Fruit fly (Drosophila melanogaster) whole organism, prepupa: ENCODE results near the gene TAF1B.

Source experiments
- Blimp-1 ChIP-seq: fragments of 200-800 bp; sonication (Bioruptor generic); optimal IDR thresholded peaks from 3 replicates; lab custom pipeline; 2017; ENCODE audit warnings: missing biosample characterization, missing genetic modification characterization, mild to moderate bottlenecking, moderate library complexity, missing genetic modification reagents
- CG10669 ChIP-seq: fragments of 200-800 bp; sonication (Bioruptor generic); optimal IDR thresholded peaks from 3 replicates; lab custom pipeline; 2018; ENCODE audit warnings: missing biosample characterization, mild to moderate bottlenecking, missing genetic modification characterization, moderate library complexity
- CG11294 ChIP-seq: fragments of 200-800 bp; sonication (Bioruptor generic); IDR thresholded peaks from 2 replicates; pipeline ENCODE4 v1.3.6; 2022; ENCODE audit warnings: missing biosample characterization, missing genetic modification characterization
- CG1621 ChIP-seq: fragments of 200-800 bp; sonication (Bioruptor generic); optimal IDR thresholded peaks from 3 replicates; lab custom pipeline; 2018; ENCODE audit warnings: missing biosample characterization, mild to moderate bottlenecking, missing genetic modification characterization
- CG31627 ChIP-seq: fragments of 200-800 bp; sonication (Bioruptor generic); optimal IDR thresholded peaks from 3 replicates; lab custom pipeline; 2016; ENCODE audit warnings: missing biosample characterization, missing genetic modification characterization
- CG32006 ChIP-seq: fragments of 200-800 bp; sonication (Bioruptor generic); optimal IDR thresholded peaks from 3 replicates; lab custom pipeline; 2017; ENCODE audit warnings: missing biosample characterization, mild to moderate bottlenecking, missing genetic modification characterization
- CG34406 ChIP-seq: fragments of 200-800 bp; sonication (Bioruptor generic); optimal IDR thresholded peaks from 3 replicates; lab custom pipeline; 2016; ENCODE audit warnings: missing biosample characterization, missing genetic modification characterization
- CG4318 ChIP-seq: fragments of 200-800 bp; sonication (Bioruptor generic); optimal IDR thresholded peaks from 3 replicates; lab custom pipeline; 2017; ENCODE audit warnings: missing biosample characterization, mild to moderate bottlenecking, missing genetic modification characterization
- CG6163 ChIP-seq: fragments of 200-800 bp; sonication (Bioruptor generic); IDR thresholded peaks from 3 replicates; pipeline ENCODE4 v1.3.6; 2022; ENCODE audit warnings: missing biosample characterization, missing genetic modification characterization
- CG6276 ChIP-seq: fragments of 200-800 bp; sonication (Bioruptor generic); optimal IDR thresholded peaks from 2 replicates; lab custom pipeline; 2017; ENCODE audit warnings: missing biosample characterization, mild to moderate bottlenecking, missing genetic modification characterization
- CG6854 ChIP-seq: fragments of 200-800 bp; sonication (Bioruptor generic); optimal IDR thresholded peaks from 2 replicates; lab custom pipeline; 2017; ENCODE audit warnings: missing biosample characterization, mild to moderate bottlenecking, missing genetic modification characterization
- CG8319 ChIP-seq: fragments of 200-800 bp; sonication (Bioruptor generic); optimal IDR thresholded peaks from 3 replicates; lab custom pipeline; 2016; ENCODE audit warnings: missing biosample characterization, missing genetic modification characterization
- CG8632 ChIP-seq: fragments of 200-800 bp; sonication (Bioruptor generic); optimal IDR thresholded peaks from 3 replicates; lab custom pipeline; 2016; ENCODE audit warnings: missing biosample characterization, missing genetic modification characterization
- CG9139 ChIP-seq: fragments of 200-800 bp; sonication (Bioruptor generic); optimal IDR thresholded peaks from 3 replicates; lab custom pipeline; 2017; ENCODE audit warnings: missing biosample characterization, mild to moderate bottlenecking, missing genetic modification characterization
- Eip78C ChIP-seq: fragments of 200-800 bp; sonication (Bioruptor generic); peaks from one replicate; lab custom pipeline; 2016; ENCODE audit warnings: missing biosample characterization, missing genetic modification characterization
- Hr39 ChIP-seq: fragments of 200-800 bp; sonication (Bioruptor generic); optimal IDR thresholded peaks from 2 replicates; lab custom pipeline; 2016; ENCODE audit warnings: missing biosample characterization, missing genetic modification characterization
- Hr4 ChIP-seq: fragments of 200-800 bp; sonication (Bioruptor generic); optimal IDR thresholded peaks from 3 replicates; lab custom pipeline; 2016; ENCODE audit warnings: missing biosample characterization, missing genetic modification characterization
- Lpt ChIP-seq: fragments of 200-800 bp; sonication (Bioruptor generic); optimal IDR thresholded peaks from 3 replicates; lab custom pipeline; 2016; ENCODE audit warnings: missing biosample characterization, missing genetic modification characterization
- Met ChIP-seq: fragments of 200-800 bp; sonication (Bioruptor generic); optimal IDR thresholded peaks from 3 replicates; lab custom pipeline; 2016; ENCODE audit warnings: missing biosample characterization, missing genetic modification characterization
- OdsH ChIP-seq: fragments of 200-800 bp; sonication (Bioruptor generic); optimal IDR thresholded peaks from 3 replicates; lab custom pipeline; 2016; ENCODE audit warnings: missing biosample characterization, missing genetic modification characterization
- Smox ChIP-seq: fragments of 200-800 bp; sonication (Bioruptor generic); optimal IDR thresholded peaks from 3 replicates; lab custom pipeline; 2016; ENCODE audit warnings: missing biosample characterization, missing genetic modification characterization
- Sox102F ChIP-seq: fragments of 200-800 bp; sonication (Bioruptor generic); optimal IDR thresholded peaks from 2 replicates; lab custom pipeline; 2016; ENCODE audit warnings: missing biosample characterization, mild to moderate bottlenecking, missing genetic modification characterization
- achi ChIP-seq: fragments of 200-800 bp; sonication (Bioruptor generic); optimal IDR thresholded peaks from 3 replicates; lab custom pipeline; 2016; ENCODE audit warnings: missing biosample characterization, missing genetic modification characterization
- acj6 ChIP-seq: fragments of 200-800 bp; sonication (Bioruptor generic); optimal IDR thresholded peaks from 3 replicates; lab custom pipeline; 2016; ENCODE audit warnings: missing biosample characterization, missing genetic modification characterization
- dac ChIP-seq: fragments of 200-800 bp; sonication (Bioruptor generic); optimal IDR thresholded peaks from 2 replicates; lab custom pipeline; 2017; ENCODE audit warnings: missing biosample characterization, mild to moderate bottlenecking, missing genetic modification characterization
- eg ChIP-seq: fragments of 200-800 bp; sonication (Bioruptor generic); IDR thresholded peaks from 3 replicates; pipeline ENCODE4 v1.3.6; 2022; ENCODE audit warnings: missing biosample characterization, missing genetic modification characterization
- fd59A ChIP-seq: fragments of 200-800 bp; sonication (Bioruptor generic); optimal IDR thresholded peaks from 2 replicates; lab custom pipeline; 2017; ENCODE audit warnings: missing biosample characterization, mild to moderate bottlenecking, missing genetic modification characterization, missing genetic modification reagents
- fkh ChIP-seq: fragments of 200-800 bp; sonication (Bioruptor generic); optimal IDR thresholded peaks from 3 replicates; lab custom pipeline; 2017; ENCODE audit warnings: missing biosample characterization, mild to moderate bottlenecking, missing genetic modification characterization, moderate library complexity
- lz ChIP-seq: fragments of 200-800 bp; sonication (Bioruptor generic); optimal IDR thresholded peaks from 3 replicates; lab custom pipeline; 2016; ENCODE audit warnings: missing biosample characterization, missing genetic modification characterization
- net ChIP-seq: fragments of 200-800 bp; sonication (Bioruptor generic); optimal IDR thresholded peaks from 3 replicates; lab custom pipeline; 2016; ENCODE audit warnings: missing biosample characterization, missing genetic modification characterization
- pdm3 ChIP-seq: fragments of 200-800 bp; sonication (Bioruptor generic); optimal IDR thresholded peaks from 3 replicates; lab custom pipeline; 2016; ENCODE audit warnings: missing biosample characterization, missing genetic modification characterization
- salr ChIP-seq, 2 experiments: fragments of 200-800 bp; sonication (Bioruptor generic); optimal IDR thresholded peaks; 3 replicates each; lab custom pipeline; 2016 to 2018; ENCODE audit warnings: missing biosample characterization in 2 of 2, missing genetic modification characterization in 2 of 2, mild to moderate bottlenecking in 1 of 2
- svp ChIP-seq: fragments of 200-800 bp; sonication (Bioruptor generic); peaks from one replicate; lab custom pipeline; 2016; ENCODE audit warnings: missing biosample characterization, missing genetic modification characterization
- vri ChIP-seq: fragments of 200-800 bp; sonication (Bioruptor generic); optimal IDR thresholded peaks from 3 replicates; lab custom pipeline; 2016; ENCODE audit warnings: missing biosample characterization, mild to moderate bottlenecking, missing genetic modification characterization

TAF1B gene

DNA sequence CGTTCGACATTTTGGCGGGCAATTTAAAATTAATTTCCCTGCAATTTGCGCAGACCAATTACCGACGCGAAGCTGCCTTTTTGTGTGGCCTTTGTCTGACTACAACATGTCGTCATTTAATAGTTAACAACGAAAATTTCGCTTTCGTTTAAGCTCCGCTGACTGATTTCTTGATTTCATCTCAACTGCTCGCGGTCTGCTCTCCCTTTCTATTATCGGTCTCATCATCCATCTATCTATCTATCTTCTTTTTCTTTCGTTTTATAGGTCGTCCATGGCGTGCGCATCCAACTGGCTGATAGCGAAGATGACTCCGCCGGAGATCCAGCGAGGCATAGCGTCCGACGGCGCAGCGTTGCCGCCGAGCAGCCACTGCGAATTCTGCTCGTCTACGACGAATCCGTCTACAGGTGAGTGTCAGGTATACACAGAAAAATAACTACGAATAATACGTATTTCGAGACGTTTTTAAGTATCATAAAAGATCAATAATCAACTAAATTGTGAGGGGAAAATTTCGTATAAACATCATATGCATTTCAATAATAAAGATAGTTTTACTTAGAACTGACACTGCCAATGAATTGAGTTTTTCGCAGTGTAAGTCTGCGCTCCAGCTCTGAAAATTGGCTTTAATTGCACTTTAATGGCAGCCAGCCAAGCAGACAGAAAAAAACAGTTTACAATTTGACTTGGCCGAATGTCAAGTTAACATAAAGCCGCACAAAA is 10.1 kb upstream of the TAF1B start (continued):
- TF ChIP-seq Sox102F (no peak), eg (GFP tag; lab: Robert Waterston, UW) (no peak; the same call in none of the 3 replicates), CG9139 (GFP tag; lab: Kevin White, UChicago) (no peak), CG31627 (GFP tag; lab: Kevin White, UChicago) (no peak), vri (GFP tag; lab: Kevin White, UChicago) (no peak), CG34406 (no peak), Lpt (peak; percentile 41), Met (GFP tag; lab: Kevin White, UChicago) (no peak), acj6 (peak; percentile 33), lz (GFP tag; lab: Kevin White, UChicago) (no peak), OdsH (GFP tag; lab: Kevin White, UChicago) (no peak), fd59A (GFP tag; lab: Kevin White, UChicago) (no peak), achi (GFP tag; lab: Kevin White, UChicago) (peak; percentile 61), Eip78C (GFP tag; lab: Kevin White, UChicago) (no peak), CG10669 (GFP tag; lab: Kevin White, UChicago) (no peak), CG6276 (GFP tag; lab: Kevin White, UChicago) (no peak), Blimp-1 (GFP tag; lab: Kevin White, UChicago) (no peak), CG6854 (GFP tag; lab: Kevin White, UChicago) (no peak), dac (peak; percentile 60), CG1621 (tag; lab: Kevin White, UChicago) (no peak), CG11294 (GFP tag; lab: Robert Waterston, UW) (peak; percentile 53; the same call in 1 of the 2 replicates), Hr4 (GFP tag; lab: Kevin White, UChicago) (peak; percentile 75), CG4318 (GFP tag; lab: Kevin White, UChicago) (peak; percentile 37), Smox (GFP tag; lab: Kevin White, UChicago) (no peak), Hr39 (GFP tag; lab: Kevin White, UChicago) (no peak), CG8632 (no peak)

DNA sequence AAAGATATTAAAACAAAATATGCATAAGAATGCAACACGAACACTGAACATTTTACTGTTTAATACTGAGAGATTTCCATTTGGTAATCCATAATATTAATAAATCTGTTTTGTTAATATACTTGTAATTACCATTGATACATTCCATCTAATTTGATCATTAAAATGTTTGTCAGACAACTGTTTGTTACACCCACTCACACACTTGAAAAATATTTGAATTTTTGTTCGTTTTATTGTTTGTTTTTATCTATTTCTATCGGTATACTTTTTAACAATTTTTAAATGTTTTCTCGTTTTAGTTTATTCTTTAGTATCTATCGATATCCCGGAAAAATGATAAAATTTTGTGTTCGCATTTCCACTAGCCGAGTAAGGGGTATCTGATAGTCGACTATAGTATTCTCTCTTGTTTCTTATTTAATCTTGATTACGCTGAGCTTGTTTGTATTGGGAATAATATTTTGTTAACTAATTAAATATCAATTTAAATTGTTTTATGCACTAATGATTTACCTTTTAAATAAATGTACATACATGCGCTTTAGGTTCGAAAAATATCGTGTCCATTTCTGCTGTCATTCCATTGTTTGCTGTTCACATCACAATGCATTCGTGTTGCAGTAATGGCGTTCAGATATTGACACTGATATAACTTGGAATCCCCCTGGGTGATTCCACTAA is 8.0 kb upstream of the TAF1B start, which contains the start of gene CG34303:
CG34303 (minus strand) TSS at position 51 of the 684 bp plus-strand sequence.
- TF ChIP-seq Hr39 (GFP tag; lab: Kevin White, UChicago) = no peak
- TF ChIP-seq CG1621 (tag; lab: Kevin White, UChicago) = no peak
- no peak for TF ChIP-seq net (GFP tag; lab: Kevin White, UChicago)
- TF ChIP-seq CG32006 (GFP tag; lab: Kevin White, UChicago) = no peak
- TF ChIP-seq Eip78C (GFP tag; lab: Kevin White, UChicago) = peak; percentile 27

DNA sequence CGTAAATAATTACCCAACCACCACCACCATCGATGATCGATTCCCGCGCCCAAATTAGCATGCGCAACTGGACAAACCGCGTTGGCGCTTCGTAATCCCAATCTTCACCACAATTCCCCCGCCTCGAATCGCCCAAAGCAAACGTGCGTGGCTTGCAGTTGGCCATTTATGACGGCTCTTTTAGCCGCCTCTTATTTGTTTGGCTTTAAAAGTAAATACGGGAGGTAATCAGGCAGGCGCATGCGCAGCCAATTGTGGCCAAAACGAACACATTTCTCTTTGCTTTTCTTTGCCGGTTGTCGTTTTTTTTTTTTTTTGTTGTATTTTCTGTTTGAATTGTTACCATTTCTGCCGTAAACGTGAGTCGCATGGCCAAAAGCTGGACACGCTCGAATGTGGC is 6.6 kb upstream of the TAF1B start:
- TF ChIP-seq fkh (GFP tag; lab: Kevin White, UChicago) (peak; percentile 37), salr (GFP tag; optimal IDR thresholded peaks at IDR 0.05; lab: Kevin White, UChicago) (no peak), CG8632 (no peak)
- TF ChIP-seq, all 60 proteins: peak for 1

DNA sequence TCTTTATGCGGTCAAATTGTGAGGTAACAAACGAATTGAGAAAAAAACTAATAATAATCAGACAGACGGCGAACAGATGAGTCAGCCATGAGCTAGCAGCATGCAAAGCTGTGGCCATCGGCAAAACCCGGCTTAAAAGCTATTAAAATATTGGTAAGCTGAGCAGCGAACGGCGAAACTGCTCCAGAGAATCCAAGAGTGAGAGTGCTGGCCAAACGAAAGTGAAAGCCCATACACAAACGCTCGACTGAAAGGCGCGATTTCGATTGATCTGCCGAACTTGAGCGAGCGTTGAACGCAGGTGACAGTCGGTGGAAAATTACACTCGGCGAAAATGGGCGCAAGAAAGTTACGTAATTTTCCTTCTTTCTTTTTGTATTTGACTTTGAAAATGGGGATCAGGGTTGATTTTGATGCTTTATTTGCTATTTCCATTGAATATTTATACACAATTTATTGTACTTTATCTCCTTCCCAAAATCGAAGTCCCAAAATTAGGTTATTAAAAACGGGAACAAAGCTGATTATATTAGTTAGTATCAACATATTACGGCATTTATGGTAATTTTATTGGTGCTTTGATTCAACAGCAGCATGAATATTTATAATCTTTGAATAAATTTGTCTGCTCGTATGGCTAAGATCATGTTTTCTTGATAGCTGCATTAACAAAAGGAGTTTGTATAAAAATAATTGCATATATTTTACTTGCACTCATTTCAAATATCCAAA is 5.8 kb upstream of the TAF1B start:
- TF ChIP-seq CG6163 (0 out of 3 replicates have a peak, but pooled peaks have one; percentile 22), eg (GFP tag; lab: Robert Waterston, UW) (0 out of 3 replicates have a peak, but pooled peaks have one; percentile 17), svp (peak; percentile 33), CG4318 (GFP tag; lab: Kevin White, UChicago) (peak; percentile 58), Sox102F (no peak), acj6 (no peak), CG6276 (GFP tag; lab: Kevin White, UChicago) (peak; percentile 32), Blimp-1 (GFP tag; lab: Kevin White, UChicago) (peak; percentile 78), pdm3 (GFP tag; lab: Kevin White, UChicago) (no peak), Eip78C (GFP tag; lab: Kevin White, UChicago) (peak; percentile 41), CG8319 (GFP tag; lab: Kevin White, UChicago) (no peak), Hr4 (GFP tag; lab: Kevin White, UChicago) (peak; percentile 56), CG32006 (GFP tag; lab: Kevin White, UChicago) (peak; percentile 71)
